Fruit fly (Drosophila melanogaster) Kc167 (cell line): ENCODE data around the gene CG17325.

ENCODE experiments used
- Sin3A ChIP-seq: fragments of >200 bp; optimal IDR thresholded peaks from 2 replicates; lab custom pipeline; 2018; ENCODE audit warnings: missing external identifiers
- h ChIP-seq: fragments of >200 bp; optimal IDR thresholded peaks from 3 replicates; lab custom pipeline; 2018; ENCODE audit warnings: missing external identifiers
- psq ChIP-seq: fragments of >200 bp; optimal IDR thresholded peaks from 2 replicates; lab custom pipeline; 2017; ENCODE audit warnings: missing external identifiers

- TF ChIP-seq h (lab: Kevin White, UChicago) (no peak), Sin3A (lab: Kevin White, UChicago) (no peak), psq (lab: Kevin White, UChicago) (no peak)
These were observed 32.0 kb downstream of the CG17325 start, which contains the start of gene CG33120 for dm6 chr2L:18844479-18844878.
